Fruit fly (Drosophila melanogaster): Measurements from ENCODE around the gene Naa60.

The Naa60 gene

DNA sequence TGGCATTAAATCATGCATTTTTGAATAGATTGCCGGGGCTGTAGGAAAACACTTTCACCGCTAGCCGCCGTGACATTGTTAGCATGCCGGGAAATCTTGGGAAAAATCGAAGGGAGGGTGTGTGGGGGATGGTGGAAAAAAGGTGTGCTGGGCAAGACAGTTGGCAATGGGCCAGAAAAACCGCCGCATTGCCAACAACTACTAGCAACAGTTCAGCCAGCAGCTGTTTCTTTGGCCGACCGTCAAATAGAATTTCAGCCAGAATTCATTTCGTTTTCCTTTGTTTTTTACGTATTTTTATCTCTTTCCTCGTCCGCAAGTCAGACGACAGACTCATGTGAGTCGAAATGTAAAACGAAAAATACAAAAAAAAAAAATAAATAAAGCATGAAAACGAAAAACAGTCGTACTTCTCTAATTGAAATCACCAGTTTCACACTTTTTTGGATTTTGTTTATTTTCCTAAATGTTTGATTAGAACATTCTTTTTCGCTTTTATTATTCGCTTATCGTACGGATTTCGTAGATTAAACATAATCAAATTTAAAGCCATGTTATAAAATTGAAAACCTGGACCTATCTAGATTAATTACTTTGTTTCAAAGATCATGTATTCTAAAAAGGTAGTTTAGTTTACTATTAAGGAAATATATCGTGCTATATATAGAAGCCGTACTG is 35.8 kb upstream of the Naa60 start (continued):
- TF ChIP-seq acj6 (GFP tag; optimal IDR thresholded peaks at IDR 0.05) (peak; percentile 12), CG11762 (GFP tag; optimal IDR thresholded peaks at IDR 0.05; ENCODE audit: insufficient read depth) (no peak), Hr38 (GFP tag; optimal IDR thresholded peaks at IDR 0.05) (no peak), CG11294 (GFP tag; IDR thresholded peaks at IDR 0.05) (no peak), Hr39 (GFP tag; optimal IDR thresholded peaks at IDR 0.05) (peak; percentile 17), topi (GFP tag; optimal IDR thresholded peaks at IDR 0.05) (peak; percentile 38), CG8319 (GFP tag; optimal IDR thresholded peaks at IDR 0.05) (no peak), CG9139 (GFP tag; optimal IDR thresholded peaks at IDR 0.05) (no peak), Lpt (GFP tag; optimal IDR thresholded peaks at IDR 0.05) (no peak), OdsH (GFP tag; optimal IDR thresholded peaks at IDR 0.05) (peak; percentile 5), dsx (GFP tag; optimal IDR thresholded peaks at IDR 0.05; ENCODE audit: poor library complexity, severe bottlenecking) (no peak), Gug (GFP tag; IDR thresholded peaks at IDR 0.05) (no peak), pdm3 (GFP tag; optimal IDR thresholded peaks at IDR 0.05) (no peak), CG10631 (GFP tag; optimal IDR thresholded peaks at IDR 0.05) (no peak), ss (GFP tag; optimal IDR thresholded peaks at IDR 0.05) (no peak), CG8119 (GFP tag; IDR thresholded peaks at IDR 0.05) (peak; percentile 54; the same call in 2 of the 3 replicates), esn (GFP tag; optimal IDR thresholded peaks at IDR 0.05) (peak; percentile 31), Eip93F (GFP tag; optimal IDR thresholded peaks at IDR 0.05) (no peak), fd85E (GFP tag; optimal IDR thresholded peaks at IDR 0.05) (no peak), Ets21C (GFP tag; optimal IDR thresholded peaks at IDR 0.05) (peak; percentile 38), cyc (GFP tag; optimal IDR thresholded peaks at IDR 0.05) (no peak)

DNA sequence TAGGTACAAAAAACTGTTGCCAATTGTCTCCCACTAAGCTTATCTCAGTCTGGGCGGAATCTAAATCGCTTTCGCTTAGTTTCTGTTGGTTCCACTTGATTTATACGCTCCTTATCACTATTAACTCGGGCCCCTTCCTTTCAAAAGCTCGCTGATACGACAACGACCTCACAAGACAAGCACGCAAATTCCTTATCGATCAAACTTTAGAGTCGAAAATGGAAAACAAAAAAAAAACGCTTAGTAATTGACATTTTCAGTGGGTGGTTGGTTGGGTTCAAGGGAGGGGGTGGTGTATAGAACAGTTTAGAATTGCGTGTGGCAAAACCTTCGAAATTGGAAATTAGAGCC is 35.2 kb upstream of the Naa60 start:
- TF ChIP-seq CG6808 (GFP tag; optimal IDR thresholded peaks at IDR 0.05) = no peak
- no peak for TF ChIP-seq acj6 (GFP tag; optimal IDR thresholded peaks at IDR 0.05)
- TF ChIP-seq CG32006 (GFP tag; optimal IDR thresholded peaks at IDR 0.05) = no peak
- TF ChIP-seq Hr39 (GFP tag; optimal IDR thresholded peaks at IDR 0.05) = no peak
- TF ChIP-seq Sox14 (GFP tag; optimal IDR thresholded peaks at IDR 0.05) = no peak
- TF ChIP-seq CG34406 (GFP tag; optimal IDR thresholded peaks at IDR 0.05) = no peak
- no peak for TF ChIP-seq CG3919 (GFP tag; optimal IDR thresholded peaks at IDR 0.05)
- no peak for TF ChIP-seq Hr38 (GFP tag; optimal IDR thresholded peaks at IDR 0.05)

DNA sequence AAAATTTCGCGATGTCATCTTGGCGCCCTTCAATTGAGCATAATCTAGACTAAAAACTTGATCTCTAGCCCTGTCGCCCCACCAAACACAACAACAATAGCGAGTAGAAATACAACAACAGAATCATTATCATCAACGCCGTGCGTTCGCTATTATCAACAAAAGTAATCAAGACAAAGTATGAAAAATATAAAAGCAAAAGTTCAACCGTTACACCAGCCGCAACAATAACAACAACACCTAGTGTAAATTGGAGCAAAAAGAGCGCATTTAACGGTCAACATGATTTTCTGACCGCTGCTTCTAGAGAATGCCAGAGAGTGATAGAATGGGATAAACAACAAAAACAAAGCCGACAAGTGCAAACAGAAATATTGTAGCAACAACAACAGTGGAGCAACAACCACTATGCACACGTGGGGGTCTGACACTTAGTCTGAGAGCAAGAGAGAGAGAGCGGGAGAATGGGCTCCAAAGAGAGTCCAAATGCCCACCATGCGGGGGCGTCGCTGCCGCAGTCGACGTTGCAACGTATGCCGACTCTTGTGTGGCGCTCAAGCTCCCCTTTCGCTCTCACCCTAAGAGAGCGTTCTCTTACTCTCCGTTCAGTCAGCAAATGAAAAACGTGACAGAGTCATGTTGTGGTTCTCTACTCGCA is 34.3 kb upstream of the Naa60 start:
- TF ChIP-seq dsx (GFP tag; optimal IDR thresholded peaks at IDR 0.05; ENCODE audit: poor library complexity, severe bottlenecking) (peak; percentile 46), CG8632 (GFP tag; optimal IDR thresholded peaks at IDR 0.05) (no peak), fkh (GFP tag; optimal IDR thresholded peaks at IDR 0.05) (peak; percentile 84), Gug (GFP tag; IDR thresholded peaks at IDR 0.05) (no peak), CG10631 (GFP tag; optimal IDR thresholded peaks at IDR 0.05) (no peak), CG6163 (GFP tag; IDR thresholded peaks at IDR 0.05) (peak; percentile 7; the same call in 1 of the 3 replicates), svp (GFP tag) (peak; percentile 84), CG4318 (GFP tag; optimal IDR thresholded peaks at IDR 0.05) (no peak)

DNA sequence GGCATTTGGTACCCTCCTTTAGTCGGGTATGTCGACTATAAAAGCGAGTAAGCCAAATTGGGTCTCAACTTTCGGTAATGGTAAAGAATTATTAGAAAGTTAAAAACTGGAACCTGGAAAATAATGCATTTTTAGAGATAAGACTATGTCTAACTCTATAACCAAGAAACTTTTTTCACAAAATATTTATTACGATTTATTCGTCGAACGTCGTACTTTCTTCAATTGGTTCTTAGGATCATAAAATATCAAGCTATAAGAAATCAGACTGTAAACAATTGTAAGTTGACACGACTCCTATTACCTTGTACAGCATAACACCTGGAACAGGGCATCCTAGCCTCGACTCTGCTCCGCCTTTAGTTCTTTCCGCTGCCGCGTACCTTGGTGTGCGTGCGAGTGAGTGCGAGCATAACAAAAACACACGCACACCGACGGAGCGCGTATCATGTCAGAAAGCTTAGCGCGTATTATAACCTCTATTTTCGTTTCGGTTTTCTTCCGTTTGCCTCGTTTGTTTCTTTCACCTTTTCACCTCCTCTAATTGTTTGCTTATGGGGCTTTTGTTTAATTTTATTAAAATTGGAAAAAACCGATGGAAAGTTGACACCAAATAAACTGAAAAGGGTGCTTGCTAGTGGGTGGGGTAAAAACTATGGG is 33.7 kb upstream of the Naa60 start:
- peak; percentile 99 for TF ChIP-seq Eip78C (GFP tag)
- peak; percentile 94 for TF ChIP-seq CG8632 (GFP tag; optimal IDR thresholded peaks at IDR 0.05)
- TF ChIP-seq CG16779 (tag; optimal IDR thresholded peaks at IDR 0.05) = peak; percentile 80
- TF ChIP-seq CG6854 (GFP tag; optimal IDR thresholded peaks at IDR 0.05) = peak; percentile 78
- TF ChIP-seq Hr38 (GFP tag; optimal IDR thresholded peaks at IDR 0.05) = peak; percentile 33
- TF ChIP-seq dsx (GFP tag; optimal IDR thresholded peaks at IDR 0.05; ENCODE audit: poor library complexity, severe bottlenecking) = peak; percentile 81
- peak; percentile 92 for TF ChIP-seq CG11762 (GFP tag; optimal IDR thresholded peaks at IDR 0.05; ENCODE audit: insufficient read depth)
- TF ChIP-seq CG10669 (GFP tag; optimal IDR thresholded peaks at IDR 0.05) = peak; percentile 90
- TF ChIP-seq vri (GFP tag; optimal IDR thresholded peaks at IDR 0.05) = peak; percentile 84
- peak; percentile 90 for TF ChIP-seq CG8319 (GFP tag; optimal IDR thresholded peaks at IDR 0.05)
- TF ChIP-seq Lpt (GFP tag; optimal IDR thresholded peaks at IDR 0.05) = peak; percentile 91
- peak; percentile 96 for TF ChIP-seq CG31627 (GFP tag; optimal IDR thresholded peaks at IDR 0.05)
- TF ChIP-seq CG9139 (GFP tag; optimal IDR thresholded peaks at IDR 0.05) = peak; percentile 83
- TF ChIP-seq Sox14 (GFP tag; optimal IDR thresholded peaks at IDR 0.05) = peak; percentile 97
- TF ChIP-seq fd59A (GFP tag; optimal IDR thresholded peaks at IDR 0.05) = peak; percentile 95
- TF ChIP-seq CG6163 (GFP tag; IDR thresholded peaks at IDR 0.05) = peak; percentile 77
- TF ChIP-seq CG6792 (GFP tag; optimal IDR thresholded peaks at IDR 0.05) = peak; percentile 96
- TF ChIP-seq CG6808 (GFP tag; optimal IDR thresholded peaks at IDR 0.05) = peak; percentile 95
- peak; percentile 83; the same call in 2 of the 3 replicates for TF ChIP-seq eg (GFP tag; IDR thresholded peaks at IDR 0.05)
- peak; percentile 96 for TF ChIP-seq OdsH (GFP tag; optimal IDR thresholded peaks at IDR 0.05)
- TF ChIP-seq svp (GFP tag) = peak; percentile 99
- peak; percentile 96 for TF ChIP-seq CG3919 (GFP tag; optimal IDR thresholded peaks at IDR 0.05)
- TF ChIP-seq Smox (GFP tag; optimal IDR thresholded peaks at IDR 0.05) = peak; percentile 95

Measured in whole organism, prepupa.